Worm (Caenorhabditis elegans) whole organism, L4/young adult: ENCODE data around the gene prp-21.

ENCODE experiments used
- W03F9.2 ChIP-seq: fragments of 150-350 bp; optimal IDR thresholded peaks from 2 replicates; lab custom pipeline; 2014; ENCODE audit warnings: missing biosample characterization, missing genetic modification characterization
- him-1 ChIP-seq: sonication (generic microtip); optimal IDR thresholded peaks from 2 replicates; lab custom pipeline; 2016; ENCODE audit warnings: missing genotype, missing genetic modification reagents, missing genetic modification characterization, missing compliant biosample characterization

ce11 chrII:522302-522701, 37.6 kb downstream of the prp-21 start, which contains the start of gene slc-36.2:
- TF ChIP-seq W03F9.2 (no peak), him-1 (tag; lab: Kevin White, UChicago) (no peak)
